Worm (Caenorhabditis elegans): ENCODE data around the gene mak-2.
A peak's percentile ranks its signal among the peaks of the same experiment; 100 is the strongest.

- no peak for TF ChIP-seq him-1 (tag; optimal IDR thresholded peaks at IDR 0.05)
- TF ChIP-seq W03F9.2 (tag; optimal IDR thresholded peaks at IDR 0.05): peak; percentile 64
Measured at ce11 chrIV:866828-867270, 18.3 kb upstream of the mak-2 start.

Measured in whole organism, L4/young adult.